Worm (Caenorhabditis elegans) whole organism, young adult: ENCODE measurements around the gene bbln-1.

Experiments
- B0019.2 ChIP-seq: fragments of 200-800 bp; sonication (Bioruptor generic); conservative IDR thresholded peaks from 2 replicates; pipeline ENCODE4 v1.3.6; 2022; ENCODE audit warnings: missing genetic modification reagents, missing genetic modification characterization, missing compliant biosample characterization
- B0336.3 ChIP-seq: fragments of 200-800 bp; sonication (Bioruptor generic); IDR thresholded peaks from 2 replicates; pipeline ENCODE4 v1.3.6; 2022; ENCODE audit warnings: missing genetic modification characterization, missing compliant biosample characterization
- F52B5.7 ChIP-seq: sonication (generic microtip); optimal IDR thresholded peaks from 2 replicates; lab custom pipeline; 2016; ENCODE audit warnings: mild to moderate bottlenecking, missing genetic modification characterization, missing compliant biosample characterization
- Y67H2A.10 ChIP-seq: fragments of 200-800 bp; sonication (Bioruptor generic); conservative IDR thresholded peaks from 2 replicates; pipeline ENCODE4 v1.3.6; 2022; ENCODE audit warnings: missing genetic modification reagents, missing genetic modification characterization, missing compliant biosample characterization
- aptf-2 ChIP-seq: fragments of 200-800 bp; sonication (Bioruptor generic); conservative IDR thresholded peaks from 2 replicates; pipeline ENCODE4 v1.3.6; 2022; ENCODE audit warnings: missing genetic modification reagents, missing genetic modification characterization, missing compliant biosample characterization
- attf-5 ChIP-seq: fragments of 200-800 bp; sonication (Bioruptor generic); optimal IDR thresholded peaks from 2 replicates; lab custom pipeline; 2018; ENCODE audit warnings: mild to moderate bottlenecking, missing genetic modification characterization, missing compliant biosample characterization
- bed-1 ChIP-seq: fragments of 200-800 bp; sonication (Bioruptor generic); IDR thresholded peaks from 2 replicates; pipeline ENCODE4 v1.3.6; 2022; ENCODE audit warnings: missing genetic modification reagents, missing genetic modification characterization, missing compliant biosample characterization
- cebp-1 ChIP-seq, 2 experiments: fragments of 200-800 bp in 1 of 2; sonication (Bioruptor generic) in 1 of 2; sonication (generic microtip) in 1 of 2; IDR thresholded peaks in 1 of 2; optimal IDR thresholded peaks in 1 of 2; 2 replicates each; pipeline versions ENCODE4 v1.3.6 to Lab custom; 2017 to 2022; ENCODE audit warnings: missing compliant biosample characterization in 2 of 2, missing genetic modification characterization in 2 of 2, mild to moderate bottlenecking in 1 of 2, missing genetic modification reagents in 1 of 2, moderate library complexity in 1 of 2
- cebp-2 ChIP-seq: fragments of 200-800 bp; sonication (Bioruptor generic); IDR thresholded peaks from 2 replicates; pipeline ENCODE4 v1.3.6; 2022; ENCODE audit warnings: missing genetic modification characterization, missing compliant biosample characterization
- dox-1 ChIP-seq: fragments of 200-800 bp; sonication (Bioruptor generic); IDR thresholded peaks from 2 replicates; pipeline ENCODE4 v1.3.6; 2022; ENCODE audit warnings: missing genetic modification reagents, missing genetic modification characterization, missing compliant biosample characterization
- dpff-1 ChIP-seq: sonication (generic microtip); optimal IDR thresholded peaks from 2 replicates; lab custom pipeline; 2017; ENCODE audit warnings: mild to moderate bottlenecking, missing genetic modification characterization, missing compliant biosample characterization
- dpl-1 ChIP-seq: fragments of 150-350 bp; optimal IDR thresholded peaks from 2 replicates; lab custom pipeline; 2014; ENCODE audit warnings: missing biosample characterization, missing genetic modification reagents, missing genetic modification characterization
- efl-1 ChIP-seq: fragments of 150-350 bp; optimal IDR thresholded peaks from 2 replicates; lab custom pipeline; 2014; ENCODE audit warnings: missing biosample characterization, missing genetic modification reagents, missing genetic modification characterization
- egl-18 ChIP-seq: fragments of 200-800 bp; sonication (Bioruptor generic); IDR thresholded peaks from 2 replicates; pipeline ENCODE4 v1.3.6; 2022; ENCODE audit warnings: missing genetic modification reagents, missing genetic modification characterization, missing compliant biosample characterization
- egl-44 ChIP-seq: fragments of 200-800 bp; sonication (Bioruptor generic); IDR thresholded peaks from 2 replicates; pipeline ENCODE4 v1.3.6; 2022; ENCODE audit warnings: missing genetic modification reagents, missing genetic modification characterization, missing compliant biosample characterization
- fkh-3 ChIP-seq: sonication (generic microtip); optimal IDR thresholded peaks from 2 replicates; lab custom pipeline; 2016; ENCODE audit warnings: mild to moderate bottlenecking, missing genetic modification characterization, missing compliant biosample characterization
- gei-17 ChIP-seq: fragments of 200-800 bp; sonication (Bioruptor generic); optimal IDR thresholded peaks from 2 replicates; lab custom pipeline; 2018; ENCODE audit warnings: mild to moderate bottlenecking, missing genetic modification characterization, missing compliant biosample characterization
- him-1 ChIP-seq: sonication (generic microtip); optimal IDR thresholded peaks from 2 replicates; lab custom pipeline; 2016; ENCODE audit warnings: missing genotype, missing genetic modification reagents, missing genetic modification characterization, missing compliant biosample characterization
- hlh-12 ChIP-seq: sonication (generic microtip); optimal IDR thresholded peaks from 2 replicates; lab custom pipeline; 2016; ENCODE audit warnings: missing genetic modification characterization, missing compliant biosample characterization
- lag-1 ChIP-seq: fragments of 200-800 bp; sonication (Bioruptor generic); IDR thresholded peaks from 2 replicates; pipeline ENCODE4 v1.3.6; 2022; ENCODE audit warnings: missing genetic modification reagents, missing genetic modification characterization, missing compliant biosample characterization
- let-526 ChIP-seq: fragments of 200-800 bp; sonication (Bioruptor generic); IDR thresholded peaks from 2 replicates; pipeline ENCODE4 v1.3.6; 2022; ENCODE audit warnings: missing genetic modification reagents, missing genetic modification characterization, missing compliant biosample characterization
- lin-26 ChIP-seq: fragments of 200-800 bp; sonication (Bioruptor generic); IDR thresholded peaks from 2 replicates; pipeline ENCODE4 v1.3.6; 2022; ENCODE audit warnings: missing genetic modification reagents, missing genetic modification characterization, missing compliant biosample characterization
- lir-1 ChIP-seq: fragments of 200-800 bp; sonication (Bioruptor generic); conservative IDR thresholded peaks from 2 replicates; pipeline ENCODE4 v1.3.6; 2022; ENCODE audit warnings: missing genetic modification reagents, missing genetic modification characterization, missing compliant biosample characterization
- lsl-1 ChIP-seq: fragments of 200-800 bp; sonication (Bioruptor generic); optimal IDR thresholded peaks from 2 replicates; lab custom pipeline; 2018; ENCODE audit warnings: mild to moderate bottlenecking, missing genetic modification characterization, moderate library complexity, missing compliant biosample characterization
- madf-10 ChIP-seq: sonication (generic microtip); optimal IDR thresholded peaks from 2 replicates; lab custom pipeline; 2016; ENCODE audit warnings: mild to moderate bottlenecking, missing genetic modification characterization, missing compliant biosample characterization
- madf-6 ChIP-seq: fragments of 200-800 bp; sonication (Bioruptor generic); IDR thresholded peaks from 2 replicates; pipeline ENCODE4 v1.3.6; 2022; ENCODE audit warnings: missing genetic modification reagents, missing genetic modification characterization, missing compliant biosample characterization
- mel-28 ChIP-seq: sonication (generic microtip); optimal IDR thresholded peaks from 2 replicates; lab custom pipeline; 2016; ENCODE audit warnings: borderline replicate concordance, mild to moderate bottlenecking, missing genetic modification characterization, missing compliant biosample characterization
- nhr-179 ChIP-seq: sonication (generic microtip); optimal IDR thresholded peaks from 2 replicates; lab custom pipeline; 2016; ENCODE audit warnings: mild to moderate bottlenecking, missing genetic modification characterization, missing compliant biosample characterization
- nhr-27 ChIP-seq: fragments of 200-800 bp; sonication (Bioruptor generic); optimal IDR thresholded peaks from 2 replicates; lab custom pipeline; 2018; ENCODE audit warnings: mild to moderate bottlenecking, missing genetic modification characterization, moderate library complexity, missing compliant biosample characterization
- nhr-80 ChIP-seq: sonication (generic microtip); optimal IDR thresholded peaks from 2 replicates; lab custom pipeline; 2016; ENCODE audit warnings: missing genetic modification characterization, missing compliant biosample characterization
- rcor-1 ChIP-seq: fragments of 200-800 bp; sonication (Bioruptor generic); IDR thresholded peaks from 2 replicates; pipeline ENCODE4 v1.3.6; 2022; ENCODE audit warnings: missing genetic modification reagents, missing genetic modification characterization, missing compliant biosample characterization
- repo-1 ChIP-seq: sonication (generic microtip); optimal IDR thresholded peaks from 2 replicates; lab custom pipeline; 2017; ENCODE audit warnings: mild to moderate bottlenecking, missing genetic modification characterization, missing compliant biosample characterization
- snpc-4 ChIP-seq, 5 experiments: fragments of 150-350 bp in 1 of 5; sonication (generic microtip) in 4 of 5; optimal IDR thresholded peaks; 2 replicates each; lab custom pipeline; 2014 to 2018; ENCODE audit warnings: missing genetic modification characterization in 5 of 5, missing biosample characterization in 3 of 5, antibody characterized with exemption in 2 of 5, mild to moderate bottlenecking in 2 of 5, missing compliant biosample characterization in 2 of 5, missing genotype in 2 of 5, moderate library complexity in 2 of 5, missing genetic modification reagents in 1 of 5
- unc-62 ChIP-seq: fragments of 150-350 bp; optimal IDR thresholded peaks from 2 replicates; lab custom pipeline; 2014; ENCODE audit warnings: missing biosample characterization, missing genetic modification reagents, missing genetic modification characterization
- zfh-2 ChIP-seq: fragments of 200-800 bp; sonication (Bioruptor generic); conservative IDR thresholded peaks from 2 replicates; pipeline ENCODE4 v1.3.6; 2022; ENCODE audit warnings: missing genetic modification reagents, missing genetic modification characterization, missing compliant biosample characterization
- ztf-22 ChIP-seq: fragments of 200-800 bp; sonication (Bioruptor generic); optimal IDR thresholded peaks from 2 replicates; lab custom pipeline; 2018; ENCODE audit warnings: mild to moderate bottlenecking, missing genetic modification characterization, moderate library complexity, missing compliant biosample characterization
- ztf-6 ChIP-seq: fragments of 200-800 bp; sonication (Bioruptor generic); IDR thresholded peaks from 2 replicates; pipeline ENCODE4 v1.3.6; 2022; ENCODE audit warnings: missing genetic modification reagents, missing genetic modification characterization, missing compliant biosample characterization

Gene bbln-1

DNA sequence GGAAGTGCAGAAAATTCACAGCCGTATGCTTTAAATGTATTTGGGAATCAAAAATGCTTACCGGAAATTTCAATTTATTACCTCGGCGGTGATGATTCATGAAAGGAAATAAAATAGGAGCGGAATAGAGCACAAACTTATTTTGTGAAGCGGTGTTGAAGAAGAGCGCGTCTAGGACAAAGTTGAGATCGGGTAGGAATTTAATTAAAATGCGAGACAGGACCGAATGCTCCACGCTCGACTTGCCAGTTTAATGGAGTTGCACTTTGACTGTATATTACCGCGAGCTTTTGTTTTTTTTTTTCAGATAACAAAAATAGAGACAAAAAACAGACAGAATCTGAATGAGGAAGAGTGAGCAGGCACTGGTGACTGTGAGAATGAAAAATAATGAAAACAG, 32.4 kb upstream of the bbln-1 start:
- TF ChIP-seq F52B5.7 (tag; lab: Kevin White, UChicago) (no peak), mel-28 (no peak), bed-1 (GFP tag; lab: Robert Waterston, UW) (no peak), dpl-1 (GFP tag; lab: Kevin White, UChicago) (no peak), let-526 (GFP tag; lab: Robert Waterston, UW) (no peak), gei-17 (no peak), cebp-1 (GFP tag; IDR thresholded peaks at IDR 0.05; lab: Robert Waterston, UW) (no peak), cebp-1 (tag; optimal IDR thresholded peaks at IDR 0.05; lab: Kevin White, UChicago) (no peak), dox-1 (GFP tag; lab: Robert Waterston, UW) (no peak)

- TF ChIP-seq rcor-1 (GFP tag; lab: Robert Waterston, UW) (no peak), nhr-80 (tag; lab: Kevin White, UChicago) (peak; percentile 57)
- TF ChIP-seq, all 124 proteins: peak for 1
Observed at ce11 chrX:3181870-3182269, 29.6 kb upstream of the bbln-1 start.

- TF ChIP-seq B0336.3 (GFP tag; lab: Robert Waterston, UW) (no peak), zfh-2 (GFP tag; lab: Robert Waterston, UW) (peak; percentile 61), efl-1 (GFP tag; lab: Kevin White, UChicago) (no peak)
- TF ChIP-seq, all 124 proteins: peak for 1
Observed at ce11 chrX:3181376-3181775, 29.1 kb upstream of the bbln-1 start.

DNA sequence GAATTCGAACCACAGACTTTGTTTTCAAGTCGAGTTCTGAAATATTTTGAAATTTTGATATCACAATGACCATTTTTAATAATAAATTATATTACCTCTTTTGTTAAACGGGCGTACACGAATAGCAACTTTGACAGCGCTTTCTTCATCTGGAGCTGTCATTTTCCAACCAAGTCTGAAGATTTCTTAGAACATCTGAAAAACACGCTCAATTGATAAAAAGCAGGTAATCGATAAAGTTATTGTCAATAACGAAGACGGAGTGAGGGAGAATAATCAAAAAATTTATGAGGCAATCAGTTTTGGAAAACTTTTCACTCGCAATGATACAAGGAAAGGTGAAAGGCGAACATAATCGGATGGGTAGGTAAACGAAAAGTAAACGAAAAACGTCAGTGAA, 26.2 kb upstream of the bbln-1 start, which contains the start of gene klp-4:
Gene klp-4 (minus strand): TSS at position 201 of the 400 bp plus-strand sequence.
- TF ChIP-seq let-526 (GFP tag; lab: Robert Waterston, UW): no peak
- TF ChIP-seq rcor-1 (GFP tag; lab: Robert Waterston, UW): no peak

DNA sequence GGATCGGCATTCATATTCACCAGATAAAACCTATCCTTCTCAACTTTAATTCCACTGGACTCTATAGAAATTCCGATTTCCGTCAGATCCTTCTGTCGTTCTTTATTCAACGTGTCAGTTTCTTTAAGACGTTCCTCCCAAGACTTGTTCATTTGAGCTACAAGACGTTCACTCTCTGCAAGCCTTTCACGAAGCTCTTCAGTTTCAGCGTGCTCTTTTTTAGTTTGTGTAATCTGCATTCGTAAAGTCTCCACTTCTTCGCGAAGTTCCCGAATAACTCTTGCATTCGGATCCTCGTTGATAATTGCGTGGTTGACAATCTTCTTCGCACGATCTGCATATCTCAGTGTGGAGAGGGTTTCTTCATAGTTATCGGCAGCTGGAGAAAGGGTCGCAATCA, 24.5 kb upstream of the bbln-1 start:
- TF ChIP-seq dpff-1: no peak
- no peak for TF ChIP-seq egl-44 (GFP tag; lab: Robert Waterston, UW)
- TF ChIP-seq him-1 (tag; lab: Kevin White, UChicago): no peak
- no peak for TF ChIP-seq let-526 (GFP tag; lab: Robert Waterston, UW)
- no peak for TF ChIP-seq lag-1 (GFP tag; lab: Robert Waterston, UW)
- TF ChIP-seq repo-1 (tag; lab: Kevin White, UChicago): no peak
- no peak for TF ChIP-seq attf-5 (GFP tag; lab: Kevin White, UChicago)
- no peak for TF ChIP-seq nhr-179
- no peak for TF ChIP-seq cebp-2 (GFP tag; lab: Robert Waterston, UW)
- no peak for TF ChIP-seq zfh-2 (GFP tag; lab: Robert Waterston, UW)
- TF ChIP-seq Y67H2A.10 (GFP tag; lab: Robert Waterston, UW): no peak
- no peak for TF ChIP-seq nhr-27 (tag; lab: Kevin White, UChicago)
- TF ChIP-seq aptf-2: no peak
- TF ChIP-seq unc-62 (GFP tag; lab: Kevin White, UChicago): no peak
- TF ChIP-seq madf-10: no peak
- TF ChIP-seq ztf-6 (GFP tag; lab: Robert Waterston, UW): no peak
- TF ChIP-seq snpc-4 (GFP tag; optimal IDR thresholded peaks at IDR 0.05; lab: Kevin White, UChicago): no peak
- no peak for TF ChIP-seq snpc-4 (tag; optimal IDR thresholded peaks at IDR 0.05; lab: Kevin White, UChicago)
- TF ChIP-seq madf-6 (GFP tag; lab: Robert Waterston, UW): no peak
- TF ChIP-seq egl-18: no peak

- TF ChIP-seq hlh-12 (tag; lab: Kevin White, UChicago) (no peak), fkh-3 (tag; lab: Kevin White, UChicago) (no peak), lir-1 (GFP tag; lab: Robert Waterston, UW) (no peak), lin-26 (GFP tag; lab: Robert Waterston, UW) (no peak), B0336.3 (GFP tag; lab: Robert Waterston, UW) (no peak), B0019.2 (GFP tag; lab: Robert Waterston, UW) (no peak), ztf-22 (no peak), lsl-1 (GFP tag; lab: Kevin White, UChicago) (no peak)
Observed at ce11 chrX:3170456-3170855, 18.2 kb upstream of the bbln-1 start, which contains the start of gene C15C7.6. TSS of gene C15C7.6 (minus strand) at chrX:3170556.
